Worm (Caenorhabditis elegans) whole organism, L2 larva: ENCODE data around the gene R04B3.2.

ENCODE experiments used
- C34F6.9 ChIP-seq: fragments of 150-350 bp; optimal IDR thresholded peaks from 2 replicates; lab custom pipeline; 2014; ENCODE audit warnings: missing biosample characterization, missing genetic modification characterization
- F13H6.1 ChIP-seq: sonication (generic microtip); optimal IDR thresholded peaks from 2 replicates; lab custom pipeline; 2016; ENCODE audit warnings: missing genetic modification characterization, missing compliant biosample characterization
- Y55F3AM.14 ChIP-seq: fragments of 200-800 bp; sonication (Bioruptor generic); optimal IDR thresholded peaks from 2 replicates; lab custom pipeline; 2018; ENCODE audit warnings: mild to moderate bottlenecking, missing genetic modification characterization, missing compliant biosample characterization
- ZK546.5 ChIP-seq: sonication (generic microtip); optimal IDR thresholded peaks from 2 replicates; lab custom pipeline; 2017; ENCODE audit warnings: missing biosample characterization, missing genetic modification characterization
- aly-2 ChIP-seq: fragments of 150-350 bp; optimal IDR thresholded peaks from 2 replicates; lab custom pipeline; 2014; ENCODE audit warnings: missing biosample characterization, missing genetic modification characterization
- ama-1 ChIP-seq: fragments of 150-350 bp; optimal IDR thresholded peaks from 2 replicates; lab custom pipeline; 2018; ENCODE audit warnings: inconsistent platforms
- blmp-1 ChIP-seq: sonication (generic microtip); optimal IDR thresholded peaks from 2 replicates; lab custom pipeline; 2017; ENCODE audit warnings: missing genetic modification characterization, mild to moderate bottlenecking, missing compliant biosample characterization, antibody characterized with exemption, moderate library complexity; ENCODE audit not compliant: insufficient read depth
- ceh-16 ChIP-seq: fragments of 150-350 bp; optimal IDR thresholded peaks from 2 replicates; lab custom pipeline; 2014; ENCODE audit warnings: missing biosample characterization, missing genetic modification characterization
- ceh-82 ChIP-seq: fragments of 150-350 bp; optimal IDR thresholded peaks from 2 replicates; lab custom pipeline; 2014; ENCODE audit warnings: missing biosample characterization, missing genetic modification characterization
- crh-2 ChIP-seq: sonication (generic microtip); optimal IDR thresholded peaks from 2 replicates; lab custom pipeline; 2017; ENCODE audit warnings: missing biosample characterization, missing genetic modification characterization
- dmd-4 ChIP-seq: sonication (generic microtip); optimal IDR thresholded peaks from 2 replicates; lab custom pipeline; 2017; ENCODE audit warnings: missing biosample characterization, missing genetic modification characterization
- egl-27 ChIP-seq: sonication (generic microtip); optimal IDR thresholded peaks from 3 replicates; lab custom pipeline; 2017; ENCODE audit warnings: missing biosample characterization, missing genetic modification reagents, missing genetic modification characterization
- elt-1 ChIP-seq: fragments of 150-350 bp; optimal IDR thresholded peaks from 2 replicates; lab custom pipeline; 2014; ENCODE audit warnings: missing biosample characterization, missing genetic modification characterization
- fos-1 ChIP-seq: fragments of 150-350 bp; optimal IDR thresholded peaks from 2 replicates; lab custom pipeline; 2014; ENCODE audit warnings: missing biosample characterization, missing genetic modification characterization
- lin-11 ChIP-seq: fragments of 150-350 bp; sonication (generic microtip); optimal IDR thresholded peaks from 2 replicates; lab custom pipeline; 2014; ENCODE audit warnings: missing biosample characterization, missing genetic modification characterization, inconsistent platforms, mixed read lengths
- lin-39 ChIP-seq: fragments of 150-350 bp; optimal IDR thresholded peaks from 2 replicates; lab custom pipeline; 2014; ENCODE audit warnings: missing biosample characterization, missing genetic modification reagents, missing genetic modification characterization
- mbf-1 ChIP-seq: sonication (generic microtip); optimal IDR thresholded peaks from 2 replicates; lab custom pipeline; 2017; ENCODE audit warnings: missing biosample characterization, missing genetic modification characterization
- mdl-1 ChIP-seq, 2 experiments: fragments of 150-350 bp in 1 of 2; sonication (generic microtip) in 1 of 2; optimal IDR thresholded peaks; 2 replicates each; lab custom pipeline; 2017; ENCODE audit warnings: missing biosample characterization in 2 of 2, missing genetic modification characterization in 2 of 2
- nhr-12 ChIP-seq: fragments of 150-350 bp; optimal IDR thresholded peaks from 2 replicates; lab custom pipeline; 2014; ENCODE audit warnings: missing biosample characterization, missing genetic modification characterization
- nhr-129 ChIP-seq: fragments of 150-350 bp; optimal IDR thresholded peaks from 2 replicates; lab custom pipeline; 2014; ENCODE audit warnings: missing biosample characterization, missing genetic modification characterization
- nhr-23 ChIP-seq: fragments of 150-350 bp; optimal IDR thresholded peaks from 2 replicates; lab custom pipeline; 2014; ENCODE audit warnings: missing biosample characterization, missing genetic modification reagents, missing genetic modification characterization
- nhr-25 ChIP-seq: fragments of 150-350 bp; sonication (generic microtip); optimal IDR thresholded peaks from 3 replicates; lab custom pipeline; 2014; ENCODE audit warnings: missing biosample characterization, missing genetic modification characterization
- nhr-6 ChIP-seq: fragments of 150-350 bp; optimal IDR thresholded peaks from 2 replicates; lab custom pipeline; 2014; ENCODE audit warnings: missing biosample characterization, missing genetic modification characterization
- nhr-77 ChIP-seq: fragments of 150-350 bp; optimal IDR thresholded peaks from 2 replicates; lab custom pipeline; 2014; ENCODE audit warnings: missing biosample characterization, missing genetic modification characterization
- peb-1 ChIP-seq: fragments of 150-350 bp; optimal IDR thresholded peaks from 2 replicates; lab custom pipeline; 2014; ENCODE audit warnings: missing biosample characterization, missing genetic modification characterization
- sem-4 ChIP-seq: fragments of 150-350 bp; optimal IDR thresholded peaks from 2 replicates; lab custom pipeline; 2014; ENCODE audit warnings: missing biosample characterization, missing genetic modification reagents, missing genetic modification characterization
- skn-1 ChIP-seq: sonication (generic microtip); optimal IDR thresholded peaks from 2 replicates; lab custom pipeline; 2017; ENCODE audit warnings: missing biosample characterization, missing genetic modification characterization
- sma-3 ChIP-seq: sonication (generic microtip); optimal IDR thresholded peaks from 2 replicates; lab custom pipeline; 2016; ENCODE audit warnings: missing genetic modification reagents, missing genetic modification characterization, missing compliant biosample characterization
- sma-9 ChIP-seq, 2 experiments: fragments of 150-350 bp in 1 of 2; sonication (generic microtip) in 1 of 2; optimal IDR thresholded peaks; 2 replicates each; lab custom pipeline; 2014 to 2016; ENCODE audit warnings: missing genetic modification characterization in 2 of 2, mild to moderate bottlenecking in 1 of 2, missing biosample characterization in 1 of 2, missing compliant biosample characterization in 1 of 2, missing genetic modification reagents in 1 of 2, moderate library complexity in 1 of 2
- snpc-4 ChIP-seq: fragments of 150-350 bp; optimal IDR thresholded peaks from 2 replicates; lab custom pipeline; 2014; ENCODE audit warnings: missing biosample characterization, missing genetic modification characterization
- unc-39 ChIP-seq: fragments of 150-350 bp; optimal IDR thresholded peaks from 2 replicates; lab custom pipeline; 2014; ENCODE audit warnings: missing biosample characterization, missing genetic modification characterization
- unc-55 ChIP-seq: fragments of 150-350 bp; sonication (generic microtip); optimal IDR thresholded peaks from 3 replicates; lab custom pipeline; 2014; ENCODE audit warnings: missing biosample characterization, missing genetic modification reagents, missing genetic modification characterization
- zag-1 ChIP-seq: fragments of 150-350 bp; optimal IDR thresholded peaks from 2 replicates; lab custom pipeline; 2014; ENCODE audit warnings: missing biosample characterization, missing genetic modification characterization

R04B3.2 gene

DNA sequence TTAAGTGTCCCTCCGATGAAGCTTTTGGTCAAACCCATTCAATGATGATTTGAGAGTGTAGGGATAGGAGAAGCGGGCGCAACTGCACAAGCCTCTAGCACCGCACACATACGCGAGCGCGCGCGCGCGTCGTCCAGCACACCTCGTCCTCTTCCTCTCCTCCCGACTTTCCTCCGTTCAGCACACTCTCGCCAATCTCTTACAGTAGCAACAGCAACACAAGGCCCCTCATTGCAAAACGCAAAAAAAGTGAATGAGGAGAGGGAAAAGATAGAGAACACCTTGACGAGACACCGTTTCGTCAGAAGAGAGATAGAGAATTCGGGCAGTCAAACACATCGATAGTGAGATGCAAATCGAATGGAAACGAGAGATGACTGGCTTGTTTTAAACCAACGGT lies 41.1 kb downstream of the R04B3.2 start (continued):
- TF ChIP-seq sma-9 (GFP tag; optimal IDR thresholded peaks at IDR 0.05; lab: Kevin White, UChicago) (peak; percentile 14), sma-9 (tag; optimal IDR thresholded peaks at IDR 0.05; lab: Kevin White, UChicago) (no peak), ceh-82 (no peak), lin-39 (tag; lab: Kevin White, UChicago) (no peak), sma-3 (GFP tag; lab: Kevin White, UChicago) (peak; percentile 25), mdl-1 (tag; optimal IDR thresholded peaks at IDR 0.05; lab: Kevin White, UChicago) (no peak), ZK546.5 (no peak), unc-39 (tag; lab: Kevin White, UChicago) (no peak), ama-1 (no peak), unc-55 (GFP tag; lab: Kevin White, UChicago) (peak; percentile 41), nhr-25 (tag; lab: Kevin White, UChicago) (peak; percentile 30), dmd-4 (tag; lab: Kevin White, UChicago) (no peak), aly-2 (tag; lab: Kevin White, UChicago) (no peak), nhr-23 (tag; lab: Kevin White, UChicago) (no peak), nhr-129 (tag; lab: Kevin White, UChicago) (peak; percentile 80)

DNA sequence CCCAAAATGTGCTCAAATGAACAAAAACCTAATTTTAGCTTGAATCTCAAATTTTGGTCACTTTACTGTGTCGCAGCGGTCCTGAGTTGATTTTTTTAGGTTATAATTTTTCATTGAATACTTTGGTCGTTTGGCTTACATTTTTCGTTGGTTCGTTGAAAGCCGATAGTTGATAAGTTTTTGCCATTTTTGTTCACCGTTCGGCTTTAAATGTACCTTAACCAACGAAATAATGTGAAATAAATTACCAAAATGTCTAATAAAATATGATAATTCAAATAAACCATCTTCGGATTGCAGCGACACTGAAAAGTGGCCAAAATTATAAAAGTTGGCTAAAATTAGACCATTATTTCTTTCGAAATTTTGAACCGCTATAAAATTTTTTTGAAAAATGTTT lies 43.2 kb downstream of the R04B3.2 start:
- no peak for TF ChIP-seq ZK546.5
- TF ChIP-seq C34F6.9 (tag; lab: Kevin White, UChicago) = no peak
- no peak for TF ChIP-seq dmd-4 (tag; lab: Kevin White, UChicago)

DNA sequence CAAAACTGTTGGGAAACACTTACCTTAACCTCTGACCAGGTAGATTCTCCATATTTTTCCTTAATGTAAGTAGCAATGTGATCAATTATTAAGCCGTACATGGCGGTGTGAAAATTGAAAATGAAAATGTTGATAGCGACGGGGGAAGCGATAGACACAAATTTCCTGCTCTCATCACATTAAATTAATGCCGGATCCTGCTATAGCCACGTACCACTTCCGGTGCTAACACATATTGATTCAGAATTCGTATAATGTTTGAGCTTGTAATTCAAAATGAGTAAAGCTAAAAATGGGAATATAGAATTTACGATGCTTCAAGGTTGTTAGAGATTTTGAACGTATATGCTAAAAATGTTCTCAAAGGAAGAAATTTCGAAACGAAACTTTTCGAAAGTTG lies 46.1 kb downstream of the R04B3.2 start, which contains the start of gene gcy-31:
TSS of gene gcy-31 (minus strand) at position 101 of the 400 bp plus-strand sequence.
- TF ChIP-seq lin-11 (no peak), nhr-12 (tag; lab: Kevin White, UChicago) (no peak), mbf-1 (no peak), peb-1 (tag; lab: Kevin White, UChicago) (no peak), unc-55 (GFP tag; lab: Kevin White, UChicago) (no peak), skn-1 (tag; lab: Kevin White, UChicago) (no peak), elt-1 (no peak), blmp-1 (tag; lab: Kevin White, UChicago) (no peak), nhr-77 (tag; lab: Kevin White, UChicago) (no peak), nhr-23 (tag; lab: Kevin White, UChicago) (no peak), unc-39 (tag; lab: Kevin White, UChicago) (no peak), nhr-6 (tag; lab: Kevin White, UChicago) (no peak), snpc-4 (tag; lab: Kevin White, UChicago) (no peak), sma-9 (GFP tag; optimal IDR thresholded peaks at IDR 0.05; lab: Kevin White, UChicago) (no peak), sma-9 (tag; optimal IDR thresholded peaks at IDR 0.05; lab: Kevin White, UChicago) (no peak), sem-4 (tag; lab: Kevin White, UChicago) (no peak), Y55F3AM.14 (GFP tag; lab: Kevin White, UChicago) (no peak)

DNA sequence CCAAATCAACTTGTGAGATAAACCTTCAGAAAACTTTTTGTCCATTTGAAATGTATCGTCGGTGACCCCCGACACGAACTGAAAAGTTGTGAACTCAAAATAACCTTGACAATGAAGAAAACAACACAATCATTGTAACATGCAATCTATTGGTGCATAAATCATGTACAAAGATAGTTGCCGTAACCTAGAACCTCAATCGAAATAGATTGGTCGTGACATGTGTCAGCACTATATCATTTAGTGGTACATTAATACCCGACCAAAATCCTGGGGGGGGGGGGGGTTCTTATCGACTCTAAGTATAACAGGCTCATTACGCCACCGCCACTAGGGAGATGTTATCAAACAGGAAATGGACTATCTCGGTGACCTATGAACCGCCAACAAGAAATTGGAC lies 46.6 kb downstream of the R04B3.2 start:
- TF ChIP-seq elt-1 (no peak), nhr-25 (tag; lab: Kevin White, UChicago) (peak; percentile 32), crh-2 (tag; lab: Kevin White, UChicago) (no peak), mdl-1 (tag; optimal IDR thresholded peaks at IDR 0.05; lab: Kevin White, UChicago) (no peak), peb-1 (tag; lab: Kevin White, UChicago) (no peak), ceh-16 (peak; percentile 26), nhr-6 (tag; lab: Kevin White, UChicago) (no peak), nhr-129 (tag; lab: Kevin White, UChicago) (no peak), sma-3 (GFP tag; lab: Kevin White, UChicago) (no peak), zag-1 (no peak)
- TF ChIP-seq, all 48 proteins: peak for 2

DNA sequence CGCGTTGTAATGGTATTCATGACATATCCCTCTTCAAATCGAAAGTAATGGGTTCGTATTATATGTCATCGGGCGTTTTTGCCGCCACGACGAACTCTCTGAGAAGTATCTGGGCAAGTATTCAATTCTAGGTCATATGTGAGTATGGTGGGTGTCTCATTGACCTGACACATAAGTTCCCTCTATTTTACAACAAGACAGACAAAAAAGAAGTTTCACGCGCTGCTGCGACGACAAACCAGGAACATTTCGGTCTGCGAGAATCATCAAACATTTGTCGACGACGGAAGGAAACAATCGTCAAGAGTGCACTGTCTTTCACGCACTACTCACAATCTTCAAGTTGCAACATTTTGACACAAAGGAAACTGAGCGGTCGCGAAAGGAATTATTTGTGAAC lies 48.2 kb downstream of the R04B3.2 start:
- TF ChIP-seq F13H6.1 (tag; lab: Kevin White, UChicago) (peak; percentile 14), crh-2 (tag; lab: Kevin White, UChicago) (no peak), fos-1 (peak; percentile 12), egl-27 (tag; lab: Kevin White, UChicago) (peak; percentile 26)
